Worm (Caenorhabditis elegans) whole organism, L1 larva: ENCODE measurements around the gene T01B11.1.
A peak's percentile ranks its signal among the peaks of the same experiment; 100 is the strongest.

Source experiments
- C04F5.9 ChIP-seq: sonication (generic microtip); optimal IDR thresholded peaks from 2 replicates; lab custom pipeline; 2016; ENCODE audit warnings: missing genetic modification characterization, missing compliant biosample characterization
- alr-1 ChIP-seq: fragments of 200-800 bp; sonication (Bioruptor generic); optimal IDR thresholded peaks from 2 replicates; lab custom pipeline; 2018; ENCODE audit warnings: borderline replicate concordance, mild to moderate bottlenecking, missing genetic modification characterization, missing compliant biosample characterization
- aly-2 ChIP-seq: fragments of 150-350 bp; optimal IDR thresholded peaks from 2 replicates; lab custom pipeline; 2014; ENCODE audit warnings: missing biosample characterization, missing genetic modification characterization
- blmp-1 ChIP-seq: fragments of 150-350 bp; optimal IDR thresholded peaks from 2 replicates; lab custom pipeline; 2014; ENCODE audit warnings: missing biosample characterization, missing genetic modification characterization
- ceh-8 ChIP-seq: fragments of 200-800 bp; sonication (Bioruptor generic); optimal IDR thresholded peaks from 2 replicates; lab custom pipeline; 2018; ENCODE audit warnings: mild to moderate bottlenecking, missing genetic modification characterization, moderate library complexity, missing compliant biosample characterization
- dsc-1 ChIP-seq: sonication (generic microtip); optimal IDR thresholded peaks from 2 replicates; lab custom pipeline; 2016; ENCODE audit warnings: mild to moderate bottlenecking, missing genetic modification characterization, missing compliant biosample characterization
- efl-1 ChIP-seq, 4 experiments: fragments of 150-350 bp; optimal IDR thresholded peaks in 3 of 4; peaks in 1 of 4; 1 replicate in 1 of 4; 2 replicates in 3 of 4; lab custom pipeline; 2014; ENCODE audit warnings: missing biosample characterization in 2 of 4, missing genetic modification characterization in 2 of 4, missing genetic modification reagents in 2 of 4
- egl-27 ChIP-seq, 2 experiments: fragments of 150-350 bp in 1 of 2; sonication (generic microtip); optimal IDR thresholded peaks; 3 replicates each; lab custom pipeline; 2017 to 2018; ENCODE audit warnings: missing biosample characterization in 2 of 2, missing genetic modification characterization in 2 of 2, missing genetic modification reagents in 2 of 2
- elt-2 ChIP-seq: sonication (generic microtip); optimal IDR thresholded peaks from 2 replicates; lab custom pipeline; 2016; ENCODE audit warnings: missing genetic modification characterization, mild to moderate bottlenecking, inconsistent platforms, missing compliant biosample characterization, missing genetic modification reagents
- elt-3 ChIP-seq, 6 experiments: fragments of 150-350 bp in 1 of 6; sonication (generic microtip); optimal IDR thresholded peaks; 2 replicates each; lab custom pipeline; 2017 to 2018; ENCODE audit warnings: missing biosample characterization in 6 of 6, missing genetic modification characterization in 6 of 6, inconsistent platforms in 1 of 6
- fkh-8 ChIP-seq: sonication (generic microtip); optimal IDR thresholded peaks from 2 replicates; lab custom pipeline; 2016; ENCODE audit warnings: mild to moderate bottlenecking, missing genetic modification characterization, missing compliant biosample characterization
- grh-1 ChIP-seq: fragments of 200-800 bp; sonication (Bioruptor generic); IDR thresholded peaks from 2 replicates; pipeline ENCODE4 v1.3.6; 2022; ENCODE audit warnings: missing genetic modification reagents, missing genetic modification characterization, missing compliant biosample characterization
- irx-1 ChIP-seq: sonication (generic microtip); optimal IDR thresholded peaks from 2 replicates; lab custom pipeline; 2016; ENCODE audit warnings: missing genetic modification characterization, missing compliant biosample characterization
- lin-14 ChIP-seq: fragments of 200-800 bp; sonication (Bioruptor generic); optimal IDR thresholded peaks from 2 replicates; lab custom pipeline; 2018; ENCODE audit warnings: mild to moderate bottlenecking, missing genetic modification characterization, moderate library complexity, missing compliant biosample characterization
- lin-35 ChIP-seq, 2 experiments: fragments of 150-350 bp; optimal IDR thresholded peaks; 2 replicates each; lab custom pipeline; 2014; ENCODE audit warnings: missing biosample characterization in 2 of 2, missing genetic modification characterization in 2 of 2, missing genetic modification reagents in 2 of 2
- lin-39 ChIP-seq: fragments of 150-350 bp; optimal IDR thresholded peaks from 2 replicates; lab custom pipeline; 2014; ENCODE audit warnings: missing biosample characterization, missing genetic modification reagents, missing genetic modification characterization
- lsy-2 ChIP-seq, 2 experiments: fragments of 150-350 bp; optimal IDR thresholded peaks; 2 replicates each; lab custom pipeline; 2014; ENCODE audit warnings: missing biosample characterization in 2 of 2, missing genetic modification characterization in 2 of 2
- mdl-1 ChIP-seq, 2 experiments: fragments of 150-350 bp; optimal IDR thresholded peaks; 2 replicates each; lab custom pipeline; 2014 to 2017; ENCODE audit warnings: missing biosample characterization in 2 of 2, missing genetic modification characterization in 2 of 2, inconsistent platforms in 1 of 2
- nhr-12 ChIP-seq: sonication (generic microtip); optimal IDR thresholded peaks from 2 replicates; lab custom pipeline; 2017; ENCODE audit warnings: missing biosample characterization, missing genetic modification characterization
- nhr-19 ChIP-seq: fragments of 200-800 bp; sonication (Bioruptor generic); conservative IDR thresholded peaks from 2 replicates; pipeline ENCODE4 v1.3.6; 2022; ENCODE audit warnings: missing genetic modification characterization, missing compliant biosample characterization
- nhr-20 ChIP-seq: sonication (generic microtip); optimal IDR thresholded peaks from 2 replicates; lab custom pipeline; 2016; ENCODE audit warnings: mild to moderate bottlenecking, missing genetic modification characterization, missing compliant biosample characterization
- nhr-71 ChIP-seq: sonication (generic microtip); optimal IDR thresholded peaks from 2 replicates; lab custom pipeline; 2016; ENCODE audit warnings: mild to moderate bottlenecking, missing genetic modification characterization, moderate library complexity, missing compliant biosample characterization
- rnt-1 ChIP-seq: sonication (generic microtip); optimal IDR thresholded peaks from 2 replicates; lab custom pipeline; 2016; ENCODE audit warnings: mild to moderate bottlenecking, missing genetic modification characterization, moderate library complexity, missing compliant biosample characterization
- skn-1 ChIP-seq: fragments of 150-350 bp; optimal IDR thresholded peaks from 2 replicates; lab custom pipeline; 2014; ENCODE audit warnings: missing biosample characterization, missing genetic modification characterization
- snu-23 ChIP-seq: sonication (generic microtip); optimal IDR thresholded peaks from 2 replicates; lab custom pipeline; 2016; ENCODE audit warnings: missing genetic modification characterization, missing compliant biosample characterization
- swsn-7 ChIP-seq: sonication (generic microtip); optimal IDR thresholded peaks from 2 replicates; lab custom pipeline; 2016; ENCODE audit warnings: missing genetic modification characterization, missing compliant biosample characterization
- unc-98 ChIP-seq: fragments of 200-800 bp; sonication (Bioruptor generic); IDR thresholded peaks from 2 replicates; pipeline ENCODE4 v1.3.6; 2022; ENCODE audit warnings: missing genetic modification characterization, missing compliant biosample characterization
- xbp-1 ChIP-seq: sonication (generic microtip); optimal IDR thresholded peaks from 2 replicates; lab custom pipeline; 2016; ENCODE audit warnings: missing genetic modification characterization, missing compliant biosample characterization
- ztf-4 ChIP-seq: fragments of 150-350 bp; optimal IDR thresholded peaks from 2 replicates; lab custom pipeline; 2014; ENCODE audit warnings: missing biosample characterization, missing genetic modification characterization

Gene T01B11.1

ce11 chrIV:8475030-8475679, 28.2 kb downstream of the T01B11.1 start:
- TF ChIP-seq alr-1 (tag; lab: Kevin White, UChicago) (no peak), nhr-71 (tag; lab: Kevin White, UChicago) (peak; percentile 15), lin-14 (GFP tag; lab: Kevin White, UChicago) (peak; percentile 39), elt-2 (tag; lab: Kevin White, UChicago) (peak; percentile 66), nhr-19 (GFP tag; lab: Robert Waterston, UW) (no peak), rnt-1 (tag; lab: Kevin White, UChicago) (peak; percentile 9), blmp-1 (peak; percentile 62), nhr-12 (no peak), efl-1 (optimal IDR thresholded peaks at IDR 0.05; lab: Kevin White, UChicago) (no peak), efl-1 (GFP tag; optimal IDR thresholded peaks at IDR 0.05 in 1 of 2; lab: Kevin White, UChicago) (peak in 1 of 2 experiments; percentile 51), elt-3 (tag; optimal IDR thresholded peaks at IDR 0.05; lab: Kevin White, UChicago) (peak in 2 of 6 experiments; percentile 15 to 33)
- TF ChIP-seq, all 84 proteins: peak for 7

ce11 chrIV:8476166-8476565, 29.2 kb downstream of the T01B11.1 start:
- TF ChIP-seq egl-27 (tag; optimal IDR thresholded peaks at IDR 0.05; lab: Kevin White, UChicago) (no peak), lin-39 (tag; lab: Kevin White, UChicago) (peak; percentile 26), dsc-1 (tag; lab: Kevin White, UChicago) (peak; percentile 12), nhr-20 (peak; percentile 50), efl-1 (optimal IDR thresholded peaks at IDR 0.05; lab: Kevin White, UChicago) (peak in 1 of 2 experiments; percentile 20), efl-1 (GFP tag; optimal IDR thresholded peaks at IDR 0.05 in 1 of 2; lab: Kevin White, UChicago) (peak in 1 of 2 experiments; percentile 86), irx-1 (no peak), aly-2 (tag; lab: Kevin White, UChicago) (no peak), C04F5.9 (no peak), nhr-71 (tag; lab: Kevin White, UChicago) (peak; percentile 75), nhr-19 (GFP tag; lab: Robert Waterston, UW) (peak; percentile 60), lsy-2 (tag; optimal IDR thresholded peaks at IDR 0.05; lab: Kevin White, UChicago) (peak; percentile 20 to 34), ztf-4 (peak; percentile 61), rnt-1 (tag; lab: Kevin White, UChicago) (peak; percentile 84), mdl-1 (tag; optimal IDR thresholded peaks at IDR 0.05; lab: Kevin White, UChicago) (peak in 1 of 2 experiments; percentile 17), swsn-7 (tag; lab: Kevin White, UChicago) (peak; percentile 15), grh-1 (no peak), lin-14 (GFP tag; lab: Kevin White, UChicago) (peak; percentile 78), snu-23 (GFP tag; lab: Kevin White, UChicago) (peak; percentile 36)
- TF ChIP-seq, all 84 proteins: peak for 13

ce11 chrIV:8476880-8477279, 29.9 kb downstream of the T01B11.1 start, which contains the start of gene spp-10:
Gene spp-10, plus strand, starts transcription at chrIV:8477180.
- TF ChIP-seq xbp-1 (tag; lab: Kevin White, UChicago) (no peak), rnt-1 (tag; lab: Kevin White, UChicago) (peak; percentile 49)

- peak; percentile 6 for TF ChIP-seq nhr-71 (tag; lab: Kevin White, UChicago)
- TF ChIP-seq unc-98 = no peak
Measured at ce11 chrIV:8478516-8478915, 31.5 kb downstream of the T01B11.1 start.

ce11 chrIV:8479346-8479745, 32.3 kb downstream of the T01B11.1 start, which contains the start of gene hlh-12:
Gene hlh-12, minus strand, starts transcription at chrIV:8479446.
- no peak for TF ChIP-seq skn-1
- no peak for TF ChIP-seq efl-1 (optimal IDR thresholded peaks at IDR 0.05; lab: Kevin White, UChicago)
- TF ChIP-seq efl-1 (GFP tag; optimal IDR thresholded peaks at IDR 0.05 in 1 of 2; lab: Kevin White, UChicago) = peak in 1 of 2 experiments; percentile 21

ce11 chrIV:8481308-8481707, 34.3 kb downstream of the T01B11.1 start, which contains the start of gene spp-8:
Gene spp-8, plus strand, starts transcription at chrIV:8481664.
- peak; percentile 48 for TF ChIP-seq nhr-20
- peak in 1 of 2 experiments; percentile 25 for TF ChIP-seq mdl-1 (tag; optimal IDR thresholded peaks at IDR 0.05; lab: Kevin White, UChicago)
- TF ChIP-seq efl-1 (optimal IDR thresholded peaks at IDR 0.05; lab: Kevin White, UChicago) = no peak
- peak in 1 of 2 experiments; percentile 45 for TF ChIP-seq efl-1 (GFP tag; optimal IDR thresholded peaks at IDR 0.05 in 1 of 2; lab: Kevin White, UChicago)
- TF ChIP-seq ceh-8 (GFP tag; lab: Kevin White, UChicago) = no peak
- TF ChIP-seq irx-1 = no peak
- TF ChIP-seq elt-2 (tag; lab: Kevin White, UChicago) = peak; percentile 96
- TF ChIP-seq lin-35 (GFP tag; optimal IDR thresholded peaks at IDR 0.05; lab: Kevin White, UChicago) = peak in 1 of 2 experiments; percentile 45
- TF ChIP-seq fkh-8 (tag; lab: Kevin White, UChicago) = no peak
